Fruit fly (Drosophila melanogaster): ENCODE data around the gene CG11286.

The CG11286 gene

dm6 chr3R:7790583-7791034, 19.1 kb upstream of the CG11286 start, which contains the start of gene CG10086 (continued):
- TF ChIP-seq exex (tag; optimal IDR thresholded peaks at IDR 0.05) (peak; percentile 99), so (GFP tag; IDR thresholded peaks at IDR 0.05) (0 out of 3 replicates have a peak, but pooled peaks have one; percentile 19), Hey (tag; optimal IDR thresholded peaks at IDR 0.05) (no peak), CG15514 (GFP tag; optimal IDR thresholded peaks at IDR 0.05) (no peak), CG8944 (GFP tag; optimal IDR thresholded peaks at IDR 0.05) (no peak), chinmo (GFP tag; IDR thresholded peaks at IDR 0.05; ENCODE audit: partially characterized antibody) (0 out of 4 replicates have a peak, but pooled peaks have one; percentile 14), fd64A (GFP tag; optimal IDR thresholded peaks at IDR 0.05) (no peak), CG34376 (GFP tag; optimal IDR thresholded peaks at IDR 0.05) (peak; percentile 86), CG2120 (GFP tag; optimal IDR thresholded peaks at IDR 0.05) (no peak), Deaf1 (tag; optimal IDR thresholded peaks at IDR 0.05) (peak; percentile 37), Dek (tag; optimal IDR thresholded peaks at IDR 0.05) (no peak)

dm6 chr3R:7790087-7790486, 18.5 kb upstream of the CG11286 start, which contains the start of gene CG18746:
CG18746 (minus strand) TSS chr3R:7790187.
- peak; percentile 7 for TF ChIP-seq mirr (GFP tag; optimal IDR thresholded peaks at IDR 0.05)
- TF ChIP-seq eve (GFP tag; optimal IDR thresholded peaks at IDR 0.05) = peak in 1 of 2 experiments; percentile 8
- no peak for TF ChIP-seq zfh2 (GFP tag; optimal IDR thresholded peaks at IDR 0.05)
- TF ChIP-seq CG4282 (GFP tag; optimal IDR thresholded peaks at IDR 0.05) = no peak
- TF ChIP-seq sd (tag; optimal IDR thresholded peaks at IDR 0.05) = peak; percentile 36
- TF ChIP-seq Bgb (GFP tag; IDR thresholded peaks at IDR 0.05; ENCODE audit: partially characterized antibody) = no peak
- peak; percentile 9 for TF ChIP-seq lab (GFP tag; optimal IDR thresholded peaks at IDR 0.05)
- TF ChIP-seq Fer2 (tag; optimal IDR thresholded peaks at IDR 0.05) = no peak

dm6 chr3R:7787899-7788298, 16.3 kb upstream of the CG11286 start, which contains the start of gene CG18748:
CG18748 (minus strand) TSS chr3R:7787923.
- TF ChIP-seq Hey (tag; optimal IDR thresholded peaks at IDR 0.05) (peak; percentile 5), CG34376 (GFP tag; optimal IDR thresholded peaks at IDR 0.05) (peak; percentile 59), CG4707 (GFP tag; optimal IDR thresholded peaks at IDR 0.05) (no peak), Sry-β (GFP tag; optimal IDR thresholded peaks at IDR 0.05) (no peak), exex (tag; optimal IDR thresholded peaks at IDR 0.05) (peak; percentile 87), CG8924 (tag; optimal IDR thresholded peaks at IDR 0.05) (no peak), sug (tag; optimal IDR thresholded peaks at IDR 0.05) (peak; percentile 92), crp (GFP tag; optimal IDR thresholded peaks at IDR 0.05) (peak in 1 of 2 experiments; percentile 12), disco-r (GFP tag; optimal IDR thresholded peaks at IDR 0.05) (no peak), mirr (GFP tag; optimal IDR thresholded peaks at IDR 0.05) (peak; percentile 59), Dbx (GFP tag; IDR thresholded peaks at IDR 0.05) (no peak), sd (tag; optimal IDR thresholded peaks at IDR 0.05) (peak; percentile 16), z (GFP tag; IDR thresholded peaks at IDR 0.05) (peak; percentile 72; the same call in 1 of the 3 replicates), az2 (GFP tag; optimal IDR thresholded peaks at IDR 0.05) (no peak), CG5180 (GFP tag; optimal IDR thresholded peaks at IDR 0.05) (peak; percentile 19), grn (GFP tag; optimal IDR thresholded peaks at IDR 0.05) (peak; percentile 24), dimm (GFP tag; IDR thresholded peaks at IDR 0.05) (no peak), Hr39 (optimal IDR thresholded peaks at IDR 0.05) (no peak), Pdp1 (GFP tag; optimal IDR thresholded peaks at IDR 0.05) (peak in 1 of 2 experiments; percentile 22)

dm6 chr3R:7785784-7786183, 14.2 kb upstream of the CG11286 start, which contains the start of gene CG18745:
CG18745 (minus strand) TSS chr3R:7786119.
- TF ChIP-seq Jarid2 (GFP tag; optimal IDR thresholded peaks at IDR 0.05) (peak; percentile 10), CG34376 (GFP tag; optimal IDR thresholded peaks at IDR 0.05) (peak; percentile 20), CG1529 (GFP tag; optimal IDR thresholded peaks at IDR 0.05) (no peak), cwo (GFP tag; optimal IDR thresholded peaks at IDR 0.05) (peak; percentile 5), CG12769 (tag; optimal IDR thresholded peaks at IDR 0.05) (peak; percentile 30), lab (GFP tag; optimal IDR thresholded peaks at IDR 0.05) (peak; percentile 33), en (GFP tag; optimal IDR thresholded peaks at IDR 0.05) (no peak), CG17568 (GFP tag; optimal IDR thresholded peaks at IDR 0.05) (no peak), ind (GFP tag; optimal IDR thresholded peaks at IDR 0.05) (no peak), gro (GFP tag; optimal IDR thresholded peaks at IDR 0.05) (peak; percentile 1), CG17361 (GFP tag; IDR thresholded peaks at IDR 0.05) (no peak), ato (GFP tag; IDR thresholded peaks at IDR 0.05; ENCODE audit: partially characterized antibody) (no peak), CG7556 (GFP tag; optimal IDR thresholded peaks at IDR 0.05) (no peak), Dref (GFP tag; IDR thresholded peaks at IDR 0.05) (no peak), mirr (GFP tag; optimal IDR thresholded peaks at IDR 0.05) (peak; percentile 60)

All from whole organism, embryonic.